Worm (Caenorhabditis elegans) whole organism, L3 larva: ENCODE results near the gene C23G10.2.

Source experiments
- ZK546.5 ChIP-seq: sonication (generic microtip); optimal IDR thresholded peaks from 2 replicates; lab custom pipeline; 2017; ENCODE audit warnings: missing biosample characterization, missing genetic modification characterization
- aly-2 ChIP-seq: fragments of 150-350 bp; optimal IDR thresholded peaks from 2 replicates; lab custom pipeline; 2014; ENCODE audit warnings: missing biosample characterization, missing genetic modification characterization
- ama-1 ChIP-seq: fragments of 150-350 bp; optimal IDR thresholded peaks from 2 replicates; lab custom pipeline; 2018
- ceh-82 ChIP-seq: fragments of 150-350 bp; optimal IDR thresholded peaks from 2 replicates; lab custom pipeline; 2014; ENCODE audit warnings: missing biosample characterization, missing genetic modification characterization
- ceh-9 ChIP-seq: sonication (generic microtip); optimal IDR thresholded peaks from 2 replicates; lab custom pipeline; 2018; ENCODE audit warnings: missing biosample characterization, missing genetic modification characterization
- elt-1 ChIP-seq: fragments of 150-350 bp; optimal IDR thresholded peaks from 2 replicates; lab custom pipeline; 2014; ENCODE audit warnings: missing biosample characterization, missing genetic modification characterization
- elt-2 ChIP-seq: sonication (generic microtip); optimal IDR thresholded peaks from 2 replicates; lab custom pipeline; 2016; ENCODE audit warnings: missing genetic modification reagents, mild to moderate bottlenecking, missing genetic modification characterization, missing compliant biosample characterization
- elt-3 ChIP-seq, 3 experiments: fragments of 150-350 bp in 1 of 3; sonication (generic microtip) in 2 of 3; optimal IDR thresholded peaks; 2 replicates in 2 of 3; 4 replicates in 1 of 3; lab custom pipeline; 2014 to 2017; ENCODE audit warnings: missing biosample characterization in 3 of 3, missing genetic modification characterization in 3 of 3
- lsy-12 ChIP-seq: sonication (generic microtip); optimal IDR thresholded peaks from 2 replicates; lab custom pipeline; 2016; ENCODE audit warnings: mild to moderate bottlenecking, missing genetic modification characterization, missing compliant biosample characterization
- nhr-11 ChIP-seq: fragments of 150-350 bp; optimal IDR thresholded peaks from 2 replicates; lab custom pipeline; 2014; ENCODE audit warnings: missing biosample characterization, missing genetic modification characterization
- pqm-1 ChIP-seq: fragments of 150-350 bp; optimal IDR thresholded peaks from 2 replicates; lab custom pipeline; 2017; ENCODE audit warnings: missing biosample characterization, missing genetic modification characterization, inconsistent platforms
- snpc-4 ChIP-seq: fragments of 150-350 bp; optimal IDR thresholded peaks from 2 replicates; lab custom pipeline; 2014; ENCODE audit warnings: missing biosample characterization, missing genetic modification characterization
- unc-39 ChIP-seq: sonication (generic microtip); optimal IDR thresholded peaks from 4 replicates; lab custom pipeline; 2017; ENCODE audit warnings: missing biosample characterization, missing genetic modification characterization

ce11 chrIII:6166634-6167033 lies 41.2 kb upstream of the C23G10.2 start:
- TF ChIP-seq ceh-82 (tag; lab: Kevin White, UChicago) (no peak), snpc-4 (tag; lab: Kevin White, UChicago) (no peak), lsy-12 (tag; lab: Kevin White, UChicago) (no peak), pqm-1 (tag; lab: Kevin White, UChicago) (no peak), elt-3 (tag; optimal IDR thresholded peaks at IDR 0.05; lab: Kevin White, UChicago) (no peak), elt-2 (tag; lab: Kevin White, UChicago) (no peak), ZK546.5 (no peak), unc-39 (tag; lab: Kevin White, UChicago) (no peak), nhr-11 (tag; lab: Kevin White, UChicago) (no peak), ceh-9 (tag; lab: Kevin White, UChicago) (no peak), elt-1 (tag; lab: Kevin White, UChicago) (no peak), ama-1 (lab: Kevin White, UChicago) (no peak), aly-2 (tag; lab: Kevin White, UChicago) (no peak)
